Worm (Caenorhabditis elegans) whole organism, L2 larva: ENCODE data around the gene sas-1.

ENCODE experiments used
- C34F6.9 ChIP-seq: fragments of 150-350 bp; optimal IDR thresholded peaks from 2 replicates; lab custom pipeline; 2014; ENCODE audit warnings: missing biosample characterization, missing genetic modification characterization
- R02D3.7 ChIP-seq: fragments of 150-350 bp; optimal IDR thresholded peaks from 2 replicates; lab custom pipeline; 2014; ENCODE audit warnings: missing biosample characterization, missing genetic modification characterization
- Y55F3AM.14 ChIP-seq: fragments of 200-800 bp; sonication (Bioruptor generic); optimal IDR thresholded peaks from 2 replicates; lab custom pipeline; 2018; ENCODE audit warnings: mild to moderate bottlenecking, missing genetic modification characterization, missing compliant biosample characterization
- ZK546.5 ChIP-seq: sonication (generic microtip); optimal IDR thresholded peaks from 2 replicates; lab custom pipeline; 2017; ENCODE audit warnings: missing biosample characterization, missing genetic modification characterization
- alr-1 ChIP-seq: fragments of 150-350 bp; optimal IDR thresholded peaks from 2 replicates; lab custom pipeline; 2014; ENCODE audit warnings: missing biosample characterization, missing genetic modification characterization
- aly-2 ChIP-seq: fragments of 150-350 bp; optimal IDR thresholded peaks from 2 replicates; lab custom pipeline; 2014; ENCODE audit warnings: missing biosample characterization, missing genetic modification characterization
- ama-1 ChIP-seq: fragments of 150-350 bp; optimal IDR thresholded peaks from 2 replicates; lab custom pipeline; 2018; ENCODE audit warnings: inconsistent platforms
- blmp-1 ChIP-seq: sonication (generic microtip); optimal IDR thresholded peaks from 2 replicates; lab custom pipeline; 2017; ENCODE audit warnings: missing genetic modification characterization, mild to moderate bottlenecking, missing compliant biosample characterization, antibody characterized with exemption, moderate library complexity; ENCODE audit not compliant: insufficient read depth
- ceh-16 ChIP-seq: fragments of 150-350 bp; optimal IDR thresholded peaks from 2 replicates; lab custom pipeline; 2014; ENCODE audit warnings: missing biosample characterization, missing genetic modification characterization
- crh-2 ChIP-seq: sonication (generic microtip); optimal IDR thresholded peaks from 2 replicates; lab custom pipeline; 2017; ENCODE audit warnings: missing biosample characterization, missing genetic modification characterization
- dmd-4 ChIP-seq: sonication (generic microtip); optimal IDR thresholded peaks from 2 replicates; lab custom pipeline; 2017; ENCODE audit warnings: missing biosample characterization, missing genetic modification characterization
- egl-27 ChIP-seq: sonication (generic microtip); optimal IDR thresholded peaks from 3 replicates; lab custom pipeline; 2017; ENCODE audit warnings: missing biosample characterization, missing genetic modification reagents, missing genetic modification characterization
- elt-3 ChIP-seq: sonication (generic microtip); optimal IDR thresholded peaks from 2 replicates; lab custom pipeline; 2017; ENCODE audit warnings: missing biosample characterization, missing genetic modification characterization
- gmeb-1 ChIP-seq: fragments of 150-350 bp; optimal IDR thresholded peaks from 2 replicates; lab custom pipeline; 2014; ENCODE audit warnings: missing biosample characterization, missing genetic modification characterization
- lin-11 ChIP-seq: fragments of 150-350 bp; sonication (generic microtip); optimal IDR thresholded peaks from 2 replicates; lab custom pipeline; 2014; ENCODE audit warnings: missing biosample characterization, missing genetic modification characterization, inconsistent platforms, mixed read lengths
- lin-13 ChIP-seq: fragments of 150-350 bp; optimal IDR thresholded peaks from 2 replicates; lab custom pipeline; 2014; ENCODE audit warnings: missing biosample characterization, missing genetic modification reagents, missing genetic modification characterization
- lin-39 ChIP-seq: fragments of 150-350 bp; optimal IDR thresholded peaks from 2 replicates; lab custom pipeline; 2014; ENCODE audit warnings: missing biosample characterization, missing genetic modification reagents, missing genetic modification characterization
- lsy-2 ChIP-seq, 2 experiments: fragments of 150-350 bp in 1 of 2; sonication (generic microtip) in 1 of 2; optimal IDR thresholded peaks; 2 replicates each; lab custom pipeline; 2014 to 2017; ENCODE audit warnings: missing biosample characterization in 2 of 2, missing genetic modification characterization in 2 of 2
- mab-5 ChIP-seq: fragments of 150-350 bp; optimal IDR thresholded peaks from 2 replicates; lab custom pipeline; 2014; ENCODE audit warnings: missing biosample characterization, missing genetic modification characterization
- mbf-1 ChIP-seq: sonication (generic microtip); optimal IDR thresholded peaks from 2 replicates; lab custom pipeline; 2017; ENCODE audit warnings: missing biosample characterization, missing genetic modification characterization
- mdl-1 ChIP-seq, 2 experiments: fragments of 150-350 bp in 1 of 2; sonication (generic microtip) in 1 of 2; optimal IDR thresholded peaks; 2 replicates each; lab custom pipeline; 2017; ENCODE audit warnings: missing biosample characterization in 2 of 2, missing genetic modification characterization in 2 of 2
- nhr-10 ChIP-seq: sonication (generic microtip); optimal IDR thresholded peaks from 2 replicates; lab custom pipeline; 2017; ENCODE audit warnings: missing biosample characterization, missing genetic modification characterization
- nhr-11 ChIP-seq: fragments of 150-350 bp; optimal IDR thresholded peaks from 2 replicates; lab custom pipeline; 2014; ENCODE audit warnings: missing biosample characterization, missing genetic modification characterization
- nhr-12 ChIP-seq: fragments of 150-350 bp; optimal IDR thresholded peaks from 2 replicates; lab custom pipeline; 2014; ENCODE audit warnings: missing biosample characterization, missing genetic modification characterization
- nhr-129 ChIP-seq: fragments of 150-350 bp; optimal IDR thresholded peaks from 2 replicates; lab custom pipeline; 2014; ENCODE audit warnings: missing biosample characterization, missing genetic modification characterization
- nhr-21 ChIP-seq: fragments of 150-350 bp; optimal IDR thresholded peaks from 2 replicates; lab custom pipeline; 2014; ENCODE audit warnings: missing biosample characterization, missing genetic modification characterization
- nhr-23 ChIP-seq: fragments of 150-350 bp; optimal IDR thresholded peaks from 2 replicates; lab custom pipeline; 2014; ENCODE audit warnings: missing biosample characterization, missing genetic modification reagents, missing genetic modification characterization
- nhr-6 ChIP-seq: fragments of 150-350 bp; optimal IDR thresholded peaks from 2 replicates; lab custom pipeline; 2014; ENCODE audit warnings: missing biosample characterization, missing genetic modification characterization
- peb-1 ChIP-seq: fragments of 150-350 bp; optimal IDR thresholded peaks from 2 replicates; lab custom pipeline; 2014; ENCODE audit warnings: missing biosample characterization, missing genetic modification characterization
- skn-1 ChIP-seq: sonication (generic microtip); optimal IDR thresholded peaks from 2 replicates; lab custom pipeline; 2017; ENCODE audit warnings: missing biosample characterization, missing genetic modification characterization
- sma-9 ChIP-seq, 2 experiments: fragments of 150-350 bp in 1 of 2; sonication (generic microtip) in 1 of 2; optimal IDR thresholded peaks; 2 replicates each; lab custom pipeline; 2014 to 2016; ENCODE audit warnings: missing genetic modification characterization in 2 of 2, mild to moderate bottlenecking in 1 of 2, missing biosample characterization in 1 of 2, missing compliant biosample characterization in 1 of 2, missing genetic modification reagents in 1 of 2, moderate library complexity in 1 of 2
- snpc-4 ChIP-seq: fragments of 150-350 bp; optimal IDR thresholded peaks from 2 replicates; lab custom pipeline; 2014; ENCODE audit warnings: missing biosample characterization, missing genetic modification characterization
- unc-55 ChIP-seq: fragments of 150-350 bp; sonication (generic microtip); optimal IDR thresholded peaks from 3 replicates; lab custom pipeline; 2014; ENCODE audit warnings: missing biosample characterization, missing genetic modification reagents, missing genetic modification characterization
- zag-1 ChIP-seq: fragments of 150-350 bp; optimal IDR thresholded peaks from 2 replicates; lab custom pipeline; 2014; ENCODE audit warnings: missing biosample characterization, missing genetic modification characterization

sas-1 gene

DNA sequence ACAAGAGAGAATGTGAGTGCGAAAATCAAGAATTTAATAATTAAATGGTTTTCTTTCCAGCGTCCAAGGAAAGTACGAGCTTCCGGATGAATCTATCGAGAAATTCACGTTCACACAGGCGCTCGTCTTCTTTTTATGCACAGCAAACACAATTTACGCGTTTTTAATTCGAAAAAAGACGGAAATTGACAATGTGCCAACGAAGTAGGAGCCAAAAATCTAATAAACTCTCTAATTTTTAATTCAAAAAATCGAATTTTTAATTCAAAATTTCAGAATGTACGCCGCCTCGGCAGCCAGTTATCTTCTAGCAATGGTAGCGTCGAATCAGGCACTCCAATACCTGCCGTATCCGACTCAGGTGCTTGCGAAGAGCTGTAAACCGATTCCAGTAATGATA, 12.4 kb downstream of the sas-1 start:
- TF ChIP-seq ZK546.5 (tag; lab: Kevin White, UChicago) (no peak), mdl-1 (tag; optimal IDR thresholded peaks at IDR 0.05; lab: Kevin White, UChicago) (no peak), blmp-1 (tag; lab: Kevin White, UChicago) (no peak), mab-5 (tag; lab: Kevin White, UChicago) (no peak), alr-1 (tag; lab: Kevin White, UChicago) (no peak), egl-27 (tag; lab: Kevin White, UChicago) (no peak), nhr-23 (tag; lab: Kevin White, UChicago) (no peak), snpc-4 (tag; lab: Kevin White, UChicago) (no peak), R02D3.7 (tag; lab: Kevin White, UChicago) (no peak)

DNA sequence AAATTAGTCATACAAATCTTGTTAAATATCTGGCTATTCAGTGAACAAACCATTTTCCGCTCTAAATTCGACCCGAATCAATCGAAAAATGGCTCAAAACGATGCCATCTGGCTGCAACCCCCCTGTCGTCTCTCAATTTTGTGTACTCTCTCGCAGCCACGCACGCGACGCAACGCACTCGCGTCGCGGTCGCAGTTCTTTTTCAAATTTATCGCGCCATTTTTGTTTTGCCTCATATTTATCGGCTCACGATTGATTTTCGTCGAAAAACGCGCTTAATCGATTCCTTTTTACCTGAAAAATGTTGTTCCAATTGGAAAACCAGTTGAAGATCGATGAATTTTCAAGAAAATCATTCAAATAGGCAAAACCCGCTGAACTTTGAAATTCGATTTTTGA, 14.6 kb downstream of the sas-1 start:
- TF ChIP-seq lin-11 (tag; lab: Kevin White, UChicago): peak; percentile 45
- peak; percentile 48 for TF ChIP-seq unc-55
- TF ChIP-seq crh-2 (tag; lab: Kevin White, UChicago): peak; percentile 4
- TF ChIP-seq lsy-2 (tag; optimal IDR thresholded peaks at IDR 0.05; lab: Kevin White, UChicago): peak in 1 of 2 experiments; percentile 43
- no peak for TF ChIP-seq nhr-12 (tag; lab: Kevin White, UChicago)
- TF ChIP-seq C34F6.9 (tag; lab: Kevin White, UChicago): peak; percentile 63
- TF ChIP-seq dmd-4 (tag; lab: Kevin White, UChicago): no peak
- TF ChIP-seq ama-1 (lab: Kevin White, UChicago): peak; percentile 64

DNA sequence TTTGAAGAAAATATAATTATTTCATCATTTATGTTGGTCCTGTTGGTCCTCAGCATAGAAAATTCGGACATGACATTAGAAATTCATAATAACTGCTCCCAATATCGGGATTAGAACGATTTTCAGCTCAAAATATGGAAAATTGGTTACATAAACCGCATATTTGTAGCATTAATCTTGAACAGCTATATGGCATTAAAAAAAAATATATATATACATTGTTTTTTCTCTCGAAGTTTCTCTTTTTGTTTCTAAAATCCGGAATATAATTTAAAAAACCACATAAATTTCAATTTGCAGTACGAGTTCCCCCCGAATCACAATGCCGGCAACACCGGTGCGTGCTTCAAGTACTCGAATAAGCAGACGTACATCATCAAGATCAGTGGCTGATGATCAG, 15.0 kb downstream of the sas-1 start, which contains the start of gene ssl-1:
Gene ssl-1, plus strand, starts transcription at position 301 of the 400 bp plus-strand sequence.
- TF ChIP-seq elt-3 (tag; lab: Kevin White, UChicago): no peak
- no peak for TF ChIP-seq nhr-11 (tag; lab: Kevin White, UChicago)

DNA sequence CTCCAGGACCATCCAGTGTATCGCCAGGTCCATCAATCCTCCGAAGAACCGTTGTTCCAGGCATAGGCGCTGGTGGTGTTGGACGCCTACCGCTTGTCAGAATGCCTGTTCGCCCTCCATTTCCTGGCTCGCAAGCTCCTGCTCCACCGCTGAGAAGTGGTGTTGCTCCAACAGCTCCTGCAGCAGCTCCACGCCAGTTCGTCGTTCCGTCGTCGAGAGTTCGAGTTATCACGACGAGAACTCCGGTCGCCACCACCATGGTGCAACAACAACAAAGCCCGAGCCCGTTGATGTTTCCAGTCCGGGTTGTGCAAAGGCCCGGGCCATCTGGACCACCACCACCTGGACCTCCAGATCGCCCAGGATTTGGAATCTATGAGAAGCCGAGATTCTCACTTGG, 28.9 kb downstream of the sas-1 start:
- TF ChIP-seq ZK546.5 (tag; lab: Kevin White, UChicago) (no peak), sma-9 (GFP tag; optimal IDR thresholded peaks at IDR 0.05; lab: Kevin White, UChicago) (no peak), sma-9 (tag; optimal IDR thresholded peaks at IDR 0.05; lab: Kevin White, UChicago) (no peak), nhr-129 (no peak), C34F6.9 (tag; lab: Kevin White, UChicago) (no peak), ceh-16 (tag; lab: Kevin White, UChicago) (no peak), mab-5 (tag; lab: Kevin White, UChicago) (no peak), blmp-1 (tag; lab: Kevin White, UChicago) (no peak), crh-2 (tag; lab: Kevin White, UChicago) (no peak), Y55F3AM.14 (no peak), alr-1 (tag; lab: Kevin White, UChicago) (no peak), aly-2 (no peak), nhr-6 (tag; lab: Kevin White, UChicago) (no peak), snpc-4 (tag; lab: Kevin White, UChicago) (no peak), nhr-12 (tag; lab: Kevin White, UChicago) (no peak), peb-1 (no peak), lin-39 (tag; lab: Kevin White, UChicago) (no peak), zag-1 (tag; lab: Kevin White, UChicago) (no peak), skn-1 (tag; lab: Kevin White, UChicago) (no peak)

DNA sequence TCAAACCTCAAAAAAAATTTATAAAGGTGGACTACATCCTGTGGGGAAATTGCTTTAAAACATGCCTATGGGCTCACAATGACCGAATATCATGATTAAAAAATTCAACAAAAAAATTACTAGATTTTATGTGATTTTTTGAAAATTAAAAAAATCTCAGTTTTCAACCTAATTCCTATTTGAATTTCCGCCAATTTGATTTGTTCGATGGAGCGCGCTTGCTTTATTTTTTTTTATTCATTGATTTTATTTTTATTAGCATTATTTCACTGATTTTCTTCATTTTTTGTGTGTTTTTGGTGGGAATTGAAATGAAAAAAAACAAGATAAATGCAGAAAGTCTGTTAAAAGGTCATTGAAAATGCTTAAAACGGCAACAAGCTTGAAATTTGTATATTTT, 39.6 kb downstream of the sas-1 start:
- peak; percentile 50 for TF ChIP-seq gmeb-1 (tag; lab: Kevin White, UChicago)
- TF ChIP-seq lin-13 (GFP tag; lab: Kevin White, UChicago): no peak
- no peak for TF ChIP-seq mbf-1 (tag; lab: Kevin White, UChicago)
- no peak for TF ChIP-seq ZK546.5 (tag; lab: Kevin White, UChicago)
- no peak for TF ChIP-seq mab-5 (tag; lab: Kevin White, UChicago)
- no peak for TF ChIP-seq nhr-21 (tag; lab: Kevin White, UChicago)
- TF ChIP-seq nhr-10 (tag; lab: Kevin White, UChicago): no peak
- no peak for TF ChIP-seq C34F6.9 (tag; lab: Kevin White, UChicago)
- TF ChIP-seq lin-11 (tag; lab: Kevin White, UChicago): no peak
